Worm (Caenorhabditis elegans) whole organism, L4 larva: Measurements from ENCODE around the gene C17C3.9.

Experiments
- F10B5.3 ChIP-seq: sonication (generic microtip); optimal IDR thresholded peaks from 2 replicates; lab custom pipeline; 2016; ENCODE audit warnings: mild to moderate bottlenecking, missing genetic modification characterization, missing compliant biosample characterization
- F26F4.8 ChIP-seq: fragments of 200-800 bp; sonication (Bioruptor generic); conservative IDR thresholded peaks from 2 replicates; pipeline ENCODE4 v1.3.6; 2022; ENCODE audit warnings: missing genetic modification characterization, missing compliant biosample characterization
- F44E2.7 ChIP-seq: fragments of 200-800 bp; sonication (Bioruptor generic); IDR thresholded peaks from 2 replicates; pipeline ENCODE4 v2.1.2; 2022; ENCODE audit warnings: missing genetic modification characterization, missing compliant biosample characterization
- F49E8.2 ChIP-seq: sonication (generic microtip); optimal IDR thresholded peaks from 2 replicates; lab custom pipeline; 2016; ENCODE audit warnings: missing compliant biosample characterization, mild to moderate bottlenecking, missing genetic modification characterization, borderline replicate concordance
- Y105C5A.15 ChIP-seq: fragments of 200-800 bp; sonication (Bioruptor generic); IDR thresholded peaks from 2 replicates; pipeline ENCODE4 v1.3.6; 2022; ENCODE audit warnings: missing genetic modification characterization, missing compliant biosample characterization
- aha-1 ChIP-seq: fragments of 150-350 bp; peaks from one replicate; lab custom pipeline; 2014; ENCODE audit warnings: missing biosample characterization, missing genetic modification characterization
- aly-2 ChIP-seq: sonication (generic microtip); optimal IDR thresholded peaks from 2 replicates; lab custom pipeline; 2018; ENCODE audit warnings: missing biosample characterization, missing genetic modification characterization
- ceh-20 ChIP-seq: fragments of 200-800 bp; sonication (Bioruptor generic); IDR thresholded peaks from 2 replicates; pipeline ENCODE4 v1.3.6; 2022; ENCODE audit warnings: missing genetic modification reagents, missing genetic modification characterization, missing compliant biosample characterization
- ceh-44 ChIP-seq: fragments of 200-800 bp; sonication (Bioruptor generic); IDR thresholded peaks from 2 replicates; pipeline ENCODE4 v1.3.6; 2022; ENCODE audit warnings: missing genetic modification reagents, missing genetic modification characterization, missing compliant biosample characterization
- ctbp-1 ChIP-seq: fragments of 200-800 bp; sonication (Bioruptor generic); IDR thresholded peaks from 2 replicates; pipeline ENCODE4 v1.3.6; 2022; ENCODE audit warnings: missing genetic modification reagents, missing genetic modification characterization, missing compliant biosample characterization
- daf-12 ChIP-seq: fragments of 150-350 bp; optimal IDR thresholded peaks from 2 replicates; lab custom pipeline; 2014; ENCODE audit warnings: missing biosample characterization, missing genetic modification reagents, missing genetic modification characterization
- daf-16 ChIP-seq, 3 experiments: sonication (generic microtip); optimal IDR thresholded peaks; 2 replicates each; lab custom pipeline; 2016 to 2017; ENCODE audit warnings: missing genetic modification characterization in 3 of 3, missing genetic modification reagents in 3 of 3, mild to moderate bottlenecking in 2 of 3, missing compliant biosample characterization in 2 of 3, missing biosample characterization in 1 of 3, moderate library complexity in 1 of 3
- dmd-8 ChIP-seq: fragments of 200-800 bp; sonication (Bioruptor generic); IDR thresholded peaks from 2 replicates; pipeline ENCODE4 v1.3.6; 2022; ENCODE audit warnings: missing genetic modification characterization, missing compliant biosample characterization
- dpl-1 ChIP-seq: fragments of 150-350 bp; optimal IDR thresholded peaks from 2 replicates; lab custom pipeline; 2014; ENCODE audit warnings: missing biosample characterization, missing genetic modification reagents, missing genetic modification characterization
- egl-27 ChIP-seq: sonication (generic microtip); optimal IDR thresholded peaks from 3 replicates; lab custom pipeline; 2017; ENCODE audit warnings: missing biosample characterization, missing genetic modification reagents, missing genetic modification characterization
- egl-43 ChIP-seq: fragments of 200-800 bp; sonication (Bioruptor generic); IDR thresholded peaks from 2 replicates; pipeline ENCODE4 v1.3.6; 2022; ENCODE audit warnings: missing genetic modification reagents, missing genetic modification characterization, missing compliant biosample characterization
- fos-1 ChIP-seq: fragments of 150-350 bp; optimal IDR thresholded peaks from 2 replicates; lab custom pipeline; 2014; ENCODE audit warnings: missing biosample characterization, missing genetic modification characterization
- hif-1 ChIP-seq, 2 experiments: sonication (generic microtip); optimal IDR thresholded peaks; 2 replicates each; lab custom pipeline; 2016 to 2017; ENCODE audit warnings: missing compliant biosample characterization in 2 of 2, missing genetic modification characterization in 2 of 2, missing genetic modification reagents in 2 of 2, missing genotype in 2 of 2, mild to moderate bottlenecking in 1 of 2
- hlh-11 ChIP-seq: fragments of 200-800 bp; sonication (Bioruptor generic); optimal IDR thresholded peaks from 2 replicates; lab custom pipeline; 2018; ENCODE audit warnings: mild to moderate bottlenecking, missing genetic modification characterization, missing compliant biosample characterization
- lin-1 ChIP-seq: fragments of 200-800 bp; sonication (Bioruptor generic); IDR thresholded peaks from 2 replicates; pipeline ENCODE4 v1.3.6; 2022; ENCODE audit warnings: missing genetic modification reagents, missing genetic modification characterization, missing compliant biosample characterization
- lin-38 ChIP-seq: fragments of 200-800 bp; sonication (Bioruptor generic); IDR thresholded peaks from 2 replicates; pipeline ENCODE4 v1.3.6; 2022; ENCODE audit warnings: missing genetic modification reagents, missing genetic modification characterization, missing compliant biosample characterization
- mep-1 ChIP-seq: fragments of 150-350 bp; sonication (generic microtip); optimal IDR thresholded peaks from 3 replicates; lab custom pipeline; 2014; ENCODE audit warnings: missing biosample characterization, missing genetic modification characterization
- mes-2 ChIP-seq: sonication (generic microtip); optimal IDR thresholded peaks from 2 replicates; lab custom pipeline; 2016; ENCODE audit warnings: missing genotype, mild to moderate bottlenecking, missing genetic modification characterization, missing compliant biosample characterization; ENCODE audit not compliant: poor library complexity, severe bottlenecking
- nhr-11 ChIP-seq: fragments of 150-350 bp; optimal IDR thresholded peaks from 2 replicates; lab custom pipeline; 2014; ENCODE audit warnings: missing biosample characterization, missing genetic modification characterization
- nhr-25 ChIP-seq: sonication (generic microtip); optimal IDR thresholded peaks from 2 replicates; lab custom pipeline; 2017; ENCODE audit warnings: missing genetic modification characterization, mild to moderate bottlenecking, missing compliant biosample characterization, antibody characterized with exemption, moderate library complexity, borderline replicate concordance; ENCODE audit not compliant: insufficient read depth
- nhr-28 ChIP-seq: fragments of 150-350 bp; optimal IDR thresholded peaks from 2 replicates; lab custom pipeline; 2014; ENCODE audit warnings: missing biosample characterization, missing genetic modification characterization
- nhr-6 ChIP-seq: fragments of 150-350 bp; optimal IDR thresholded peaks from 2 replicates; lab custom pipeline; 2014; ENCODE audit warnings: missing biosample characterization, missing genetic modification characterization
- pha-4 ChIP-seq, 2 experiments: fragments of 150-350 bp in 1 of 2; fragments of 200-800 bp in 1 of 2; sonication (Bioruptor generic) in 1 of 2; IDR thresholded peaks in 1 of 2; optimal IDR thresholded peaks in 1 of 2; 2 replicates each; pipeline versions ENCODE4 v1.3.6 to Lab custom; 2014 to 2022; ENCODE audit warnings: missing genetic modification characterization in 2 of 2, missing genetic modification reagents in 2 of 2, missing biosample characterization in 1 of 2, missing compliant biosample characterization in 1 of 2
- pqm-1 ChIP-seq: sonication (generic microtip); optimal IDR thresholded peaks from 2 replicates; lab custom pipeline; 2017; ENCODE audit warnings: missing biosample characterization, missing genetic modification characterization
- saeg-2 ChIP-seq: fragments of 200-800 bp; sonication (Bioruptor generic); IDR thresholded peaks from 2 replicates; pipeline ENCODE4 v1.3.6; 2022; ENCODE audit warnings: missing genetic modification reagents, missing genetic modification characterization, missing compliant biosample characterization
- set-16 ChIP-seq: fragments of 200-800 bp; sonication (Bioruptor generic); IDR thresholded peaks from 2 replicates; pipeline ENCODE4 v1.3.6; 2022; ENCODE audit warnings: missing genetic modification reagents, missing genetic modification characterization, missing compliant biosample characterization
- tag-97 ChIP-seq: fragments of 200-800 bp; sonication (Bioruptor generic); IDR thresholded peaks from 2 replicates; pipeline ENCODE4 v1.3.6; 2022; ENCODE audit warnings: missing genetic modification characterization, missing compliant biosample characterization
- unc-130 ChIP-seq: sonication (generic microtip); optimal IDR thresholded peaks from 2 replicates; lab custom pipeline; 2016; ENCODE audit warnings: missing genetic modification reagents, missing genetic modification characterization, missing compliant biosample characterization
- unc-62 ChIP-seq, 3 experiments: fragments of 150-350 bp in 1 of 3; sonication (generic microtip); optimal IDR thresholded peaks in 2 of 3; peaks in 1 of 3; 1 replicate in 1 of 3; 2 replicates in 2 of 3; lab custom pipeline; 2014 to 2017; ENCODE audit warnings: missing biosample characterization in 3 of 3, missing genetic modification characterization in 3 of 3, missing genetic modification reagents in 3 of 3, missing genotype in 1 of 3
- zip-11 ChIP-seq: fragments of 200-800 bp; sonication (Bioruptor generic); IDR thresholded peaks from 2 replicates; pipeline ENCODE4 v1.3.6; 2022; ENCODE audit warnings: missing genetic modification characterization, missing compliant biosample characterization
- ztf-7 ChIP-seq: fragments of 150-350 bp; optimal IDR thresholded peaks from 2 replicates; lab custom pipeline; 2014; ENCODE audit warnings: missing biosample characterization, missing genetic modification characterization

Gene C17C3.9

ce11 chrII:5498156-5498739, 33.8 kb downstream of the C17C3.9 start, which contains the start of the genes suex-1 and F12A10.9:
Gene suex-1 (minus strand): TSS chrII:5498256.
Gene F12A10.9 (plus strand): TSS chrII:5498689.
- TF ChIP-seq unc-130 (GFP tag; lab: Kevin White, UChicago), result no peak
- TF ChIP-seq Y105C5A.15, result no peak
- TF ChIP-seq aha-1, result peak; percentile 33

DNA sequence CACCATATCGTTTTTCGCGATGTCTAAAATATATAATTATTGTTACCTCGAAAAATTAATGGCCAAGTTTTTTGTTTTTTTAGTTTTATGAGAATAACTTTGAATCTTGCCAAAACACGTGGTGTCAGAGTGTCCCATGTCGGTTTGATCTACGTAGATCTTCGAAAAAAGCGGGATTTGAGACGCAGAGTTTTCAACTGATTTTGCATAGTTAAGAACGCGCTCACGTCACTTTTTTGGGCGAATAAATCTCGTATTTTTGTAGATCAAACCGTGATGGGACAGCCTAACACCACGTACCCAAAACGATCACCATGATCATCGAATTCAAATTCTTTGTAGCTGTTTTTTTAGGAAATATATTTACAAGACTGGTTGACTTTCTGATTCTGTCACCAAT, 34.5 kb downstream of the C17C3.9 start:
- TF ChIP-seq aly-2 (tag; lab: Kevin White, UChicago) (no peak), F49E8.2 (no peak), lin-1 (GFP tag; lab: Robert Waterston, UW) (no peak), zip-11 (GFP tag; lab: Robert Waterston, UW) (no peak), daf-16 (GFP tag; optimal IDR thresholded peaks at IDR 0.05; lab: Kevin White, UChicago) (no peak), daf-16 (tag; optimal IDR thresholded peaks at IDR 0.05; lab: Kevin White, UChicago) (no peak), fos-1 (tag; lab: Kevin White, UChicago) (no peak), ctbp-1 (no peak), pqm-1 (tag; lab: Kevin White, UChicago) (no peak), nhr-11 (tag; lab: Kevin White, UChicago) (no peak), pha-4 (GFP tag; IDR thresholded peaks at IDR 0.05; lab: Robert Waterston, UW) (no peak), pha-4 (tag; optimal IDR thresholded peaks at IDR 0.05; lab: Kevin White, UChicago) (no peak), F10B5.3 (tag; lab: Kevin White, UChicago) (no peak), nhr-25 (tag; lab: Kevin White, UChicago) (no peak), dpl-1 (GFP tag; lab: Kevin White, UChicago) (no peak), ceh-20 (GFP tag; lab: Robert Waterston, UW) (no peak)

- peak; percentile 77 for TF ChIP-seq nhr-28 (tag; lab: Kevin White, UChicago)
- peak; percentile 30 for TF ChIP-seq hlh-11 (tag; lab: Kevin White, UChicago)
- TF ChIP-seq F44E2.7, result no peak
Measured at ce11 chrII:5496375-5496774, 35.7 kb downstream of the C17C3.9 start, which contains the start of gene F12A10.1. Gene F12A10.1 (plus strand): TSS chrII:5496540.

ce11 chrII:5494405-5494804, 37.7 kb downstream of the C17C3.9 start, which contains the start of gene F12A10.6:
Gene F12A10.6 (minus strand): TSS chrII:5494505.
- TF ChIP-seq hif-1 (tag; optimal IDR thresholded peaks at IDR 0.05; lab: Kevin White, UChicago) (no peak), nhr-28 (tag; lab: Kevin White, UChicago) (no peak), nhr-6 (no peak), ztf-7 (tag; lab: Kevin White, UChicago) (no peak), F26F4.8 (GFP tag; lab: Robert Waterston, UW) (no peak), tag-97 (no peak), ceh-44 (GFP tag; lab: Robert Waterston, UW) (no peak), egl-27 (no peak), saeg-2 (GFP tag; lab: Robert Waterston, UW) (no peak), mes-2 (tag; lab: Kevin White, UChicago) (no peak), unc-62 (GFP tag; optimal IDR thresholded peaks at IDR 0.05 in 1 of 2; lab: Kevin White, UChicago) (no peak), unc-62 (tag; optimal IDR thresholded peaks at IDR 0.05; lab: Kevin White, UChicago) (no peak), mep-1 (tag; lab: Kevin White, UChicago) (no peak), Y105C5A.15 (no peak), dmd-8 (no peak), set-16 (no peak), lin-38 (GFP tag; lab: Robert Waterston, UW) (no peak), daf-12 (tag; lab: Kevin White, UChicago) (no peak), egl-43 (GFP tag; lab: Robert Waterston, UW) (no peak), F10B5.3 (tag; lab: Kevin White, UChicago) (no peak)
